Fruit fly (Drosophila melanogaster) whole organism, adult: Measurements from ENCODE around the gene CG8119.
A peak's percentile ranks its signal among the peaks of the same experiment; 100 is the strongest.

ENCODE experiments used
- CG11617 ChIP-seq: fragments of 200-800 bp; sonication (Bioruptor generic); optimal IDR thresholded peaks from 2 replicates; lab custom pipeline; 2017; ENCODE audit warnings: mild to moderate bottlenecking, missing biosample characterization, missing genetic modification reagents, missing genetic modification characterization
- CG12768 ChIP-seq: fragments of 200-800 bp; sonication (Bioruptor generic); optimal IDR thresholded peaks from 2 replicates; lab custom pipeline; 2017; ENCODE audit warnings: missing biosample characterization, missing genetic modification characterization, mild to moderate bottlenecking, moderate library complexity, missing genetic modification reagents
- CG14711 ChIP-seq: fragments of 200-800 bp; sonication (Bioruptor generic); optimal IDR thresholded peaks from 2 replicates; lab custom pipeline; 2018; ENCODE audit warnings: missing biosample characterization, mild to moderate bottlenecking, missing genetic modification characterization, moderate library complexity
- CG1620 ChIP-seq: fragments of 200-800 bp; sonication (Bioruptor generic); optimal IDR thresholded peaks from 2 replicates; lab custom pipeline; 2016; ENCODE audit warnings: missing biosample characterization, missing genetic modification characterization
- CG33017 ChIP-seq: fragments of 200-800 bp; sonication (Bioruptor generic); optimal IDR thresholded peaks from 2 replicates; lab custom pipeline; 2018; ENCODE audit warnings: missing biosample characterization, mild to moderate bottlenecking, missing genetic modification characterization, moderate library complexity
- CG5204 ChIP-seq: fragments of 200-800 bp; sonication (Bioruptor generic); optimal IDR thresholded peaks from 2 replicates; lab custom pipeline; 2016; ENCODE audit warnings: missing biosample characterization, missing genetic modification characterization
- CG7045 ChIP-seq: fragments of 200-800 bp; sonication (Bioruptor generic); optimal IDR thresholded peaks from 2 replicates; lab custom pipeline; 2017; ENCODE audit warnings: missing biosample characterization, mild to moderate bottlenecking, missing genetic modification characterization
- CG7101 ChIP-seq: fragments of 200-800 bp; sonication (Bioruptor generic); optimal IDR thresholded peaks from 2 replicates; lab custom pipeline; 2018; ENCODE audit warnings: missing biosample characterization, mild to moderate bottlenecking, missing genetic modification characterization, moderate library complexity
- Clk ChIP-seq: fragments of 200-800 bp; sonication (Bioruptor generic); optimal IDR thresholded peaks from 2 replicates; lab custom pipeline; 2017; ENCODE audit warnings: missing biosample characterization, missing genetic modification characterization
- Crg-1 ChIP-seq: fragments of 200-800 bp; sonication (Bioruptor generic); optimal IDR thresholded peaks from 2 replicates; lab custom pipeline; 2016; ENCODE audit warnings: missing biosample characterization, missing genetic modification characterization
- Hr96 ChIP-seq: fragments of 200-800 bp; sonication (Bioruptor generic); optimal IDR thresholded peaks from 2 replicates; lab custom pipeline; 2016; ENCODE audit warnings: missing biosample characterization, missing genetic modification characterization
- Mnt ChIP-seq: fragments of 200-800 bp; sonication (Bioruptor generic); optimal IDR thresholded peaks from 2 replicates; lab custom pipeline; 2016; ENCODE audit warnings: missing biosample characterization, mild to moderate bottlenecking, missing genetic modification characterization
- bab1 ChIP-seq: fragments of 200-800 bp; sonication (Bioruptor generic); optimal IDR thresholded peaks from 3 replicates; lab custom pipeline; 2019; ENCODE audit warnings: missing biosample characterization, mild to moderate bottlenecking, missing genetic modification characterization, moderate library complexity
- cic ChIP-seq: fragments of 200-800 bp; sonication (Bioruptor generic); optimal IDR thresholded peaks from 2 replicates; lab custom pipeline; 2017; ENCODE audit warnings: missing biosample characterization, mild to moderate bottlenecking, missing genetic modification characterization, moderate library complexity
- cnc ChIP-seq, 2 experiments: fragments of >200 bp; optimal IDR thresholded peaks; 2 replicates each; lab custom pipeline; 2017
- kay ChIP-seq: fragments of 200-800 bp; sonication (Bioruptor generic); peaks from one replicate; lab custom pipeline; 2016; ENCODE audit warnings: missing biosample characterization, missing genetic modification characterization, borderline replicate concordance
- ovo ChIP-seq: fragments of 200-800 bp; sonication (Bioruptor generic); optimal IDR thresholded peaks from 2 replicates; lab custom pipeline; 2016; ENCODE audit warnings: missing biosample characterization, missing genetic modification characterization
- pad ChIP-seq: fragments of 200-800 bp; sonication (Bioruptor generic); optimal IDR thresholded peaks from 3 replicates; lab custom pipeline; 2017; ENCODE audit warnings: missing biosample characterization, missing genetic modification characterization, mild to moderate bottlenecking, moderate library complexity, missing genetic modification reagents
- tj ChIP-seq: fragments of 200-800 bp; sonication (Bioruptor generic); optimal IDR thresholded peaks from 3 replicates; lab custom pipeline; 2017; ENCODE audit warnings: missing biosample characterization, mild to moderate bottlenecking, missing genetic modification characterization, moderate library complexity
- toe ChIP-seq: fragments of 200-800 bp; sonication (Bioruptor generic); optimal IDR thresholded peaks from 2 replicates; lab custom pipeline; 2016; ENCODE audit warnings: missing biosample characterization, missing genetic modification characterization

CG8119 gene

dm6 chrX:15696854-15697540, 34.6 kb downstream of the CG8119 start, which contains the start of gene CG8128:
Gene CG8128 (plus strand): TSS chrX:15697494.
- TF ChIP-seq toe (peak; percentile 57), ovo (peak; percentile 16), CG5204 (GFP tag; lab: Kevin White, UChicago) (peak; percentile 33), CG1620 (GFP tag; lab: Kevin White, UChicago) (peak; percentile 35), CG12768 (GFP tag; lab: Kevin White, UChicago) (no peak), tj (GFP tag; lab: Kevin White, UChicago) (peak; percentile 57), Crg-1 (GFP tag; lab: Kevin White, UChicago) (no peak)

- peak; percentile 96 for TF ChIP-seq CG7101
- TF ChIP-seq CG5204 (GFP tag; lab: Kevin White, UChicago) = peak; percentile 61
- no peak for TF ChIP-seq Hr96 (GFP tag; lab: Kevin White, UChicago)
- TF ChIP-seq CG11617 = peak; percentile 91
- TF ChIP-seq CG7045 = peak; percentile 85
- peak; percentile 59 for TF ChIP-seq Clk (GFP tag; lab: Kevin White, UChicago)
- peak; percentile 76 for TF ChIP-seq ovo
- peak; percentile 81 for TF ChIP-seq CG1620 (GFP tag; lab: Kevin White, UChicago)
- TF ChIP-seq bab1 (GFP tag; lab: Kevin White, UChicago) = peak; percentile 96
- no peak for TF ChIP-seq toe
- TF ChIP-seq CG12768 (GFP tag; lab: Kevin White, UChicago) = peak; percentile 73
- TF ChIP-seq cnc (optimal IDR thresholded peaks at IDR 0.05; lab: Kevin White, UChicago) = no peak
- TF ChIP-seq Mnt (GFP tag; lab: Kevin White, UChicago) = peak; percentile 91
- peak; percentile 80 for TF ChIP-seq cic (GFP tag; lab: Kevin White, UChicago)
- peak; percentile 75 for TF ChIP-seq Crg-1 (GFP tag; lab: Kevin White, UChicago)
- TF ChIP-seq kay (GFP tag; lab: Kevin White, UChicago) = no peak
- peak; percentile 95 for TF ChIP-seq CG14711 (tag; lab: Kevin White, UChicago)
- TF ChIP-seq CG33017 (tag; lab: Kevin White, UChicago) = peak; percentile 90
- TF ChIP-seq tj (GFP tag; lab: Kevin White, UChicago) = peak; percentile 73
- peak; percentile 83 for TF ChIP-seq pad (GFP tag; lab: Kevin White, UChicago)
These were observed 35.3 kb downstream of the CG8119 start for dm6 chrX:15697581-15698208.

dm6 chrX:15701047-15701446, 38.7 kb downstream of the CG8119 start, which contains the start of gene CG9240:
Gene CG9240 (minus strand): TSS chrX:15701259.
- peak; percentile 1 for TF ChIP-seq CG14711 (tag; lab: Kevin White, UChicago)
- TF ChIP-seq Hr96 (GFP tag; lab: Kevin White, UChicago) = no peak
- no peak for TF ChIP-seq cnc (optimal IDR thresholded peaks at IDR 0.05; lab: Kevin White, UChicago)
- no peak for TF ChIP-seq CG7101
- TF ChIP-seq Mnt (GFP tag; lab: Kevin White, UChicago) = peak; percentile 13
- no peak for TF ChIP-seq CG7045
- TF ChIP-seq cic (GFP tag; lab: Kevin White, UChicago) = no peak
- TF ChIP-seq bab1 (GFP tag; lab: Kevin White, UChicago) = peak; percentile 64

dm6 chrX:15703720-15704206, 41.4 kb downstream of the CG8119 start, which contains the start of the genes Pis and Hap40:
Gene Pis (minus strand): TSS chrX:15703770.
Gene Hap40 (plus strand): TSS chrX:15704125.
- no peak for TF ChIP-seq CG33017 (tag; lab: Kevin White, UChicago)
- peak; percentile 61 for TF ChIP-seq Crg-1 (GFP tag; lab: Kevin White, UChicago)
- TF ChIP-seq kay (GFP tag; lab: Kevin White, UChicago) = no peak
- peak; percentile 53 for TF ChIP-seq CG7045
- TF ChIP-seq Clk (GFP tag; lab: Kevin White, UChicago) = no peak
- TF ChIP-seq CG14711 (tag; lab: Kevin White, UChicago) = peak; percentile 60
- TF ChIP-seq CG1620 (GFP tag; lab: Kevin White, UChicago) = peak; percentile 70
- no peak for TF ChIP-seq CG5204 (GFP tag; lab: Kevin White, UChicago)
- no peak for TF ChIP-seq ovo
- peak; percentile 47 for TF ChIP-seq tj (GFP tag; lab: Kevin White, UChicago)
- TF ChIP-seq cnc (optimal IDR thresholded peaks at IDR 0.05; lab: Kevin White, UChicago) = no peak
- TF ChIP-seq Mnt (GFP tag; lab: Kevin White, UChicago) = peak; percentile 71
- TF ChIP-seq CG7101 = peak; percentile 73
- peak; percentile 72 for TF ChIP-seq toe
- peak; percentile 55 for TF ChIP-seq bab1 (GFP tag; lab: Kevin White, UChicago)
- no peak for TF ChIP-seq cic (GFP tag; lab: Kevin White, UChicago)
- no peak for TF ChIP-seq Hr96 (GFP tag; lab: Kevin White, UChicago)
- TF ChIP-seq pad (GFP tag; lab: Kevin White, UChicago) = peak; percentile 58
- peak; percentile 66 for TF ChIP-seq CG11617
- peak; percentile 10 for TF ChIP-seq CG12768 (GFP tag; lab: Kevin White, UChicago)

dm6 chrX:15709624-15709983, 47.2 kb downstream of the CG8119 start:
- TF ChIP-seq Clk (GFP tag; lab: Kevin White, UChicago) (no peak), kay (GFP tag; lab: Kevin White, UChicago) (no peak), tj (GFP tag; lab: Kevin White, UChicago) (peak; percentile 90), cic (GFP tag; lab: Kevin White, UChicago) (no peak), CG33017 (tag; lab: Kevin White, UChicago) (no peak)
